Worm (Caenorhabditis elegans) whole organism, L4 larva: ENCODE data around the gene M04C3.1.
"Not testable (repeated sequence)": the region's sequence is repeated elsewhere in the genome, so short reads cannot be mapped to it uniquely, and the experiment has no call there.

Source experiments
- T26A8.4 ChIP-seq: fragments of 200-800 bp; sonication (Bioruptor generic); IDR thresholded peaks from 2 replicates; pipeline ENCODE4 v1.3.6; 2022; ENCODE audit warnings: missing genetic modification characterization, missing compliant biosample characterization
- Y105C5A.15 ChIP-seq: fragments of 200-800 bp; sonication (Bioruptor generic); IDR thresholded peaks from 2 replicates; pipeline ENCODE4 v1.3.6; 2022; ENCODE audit warnings: missing genetic modification characterization, missing compliant biosample characterization
- Y48G9A.11 ChIP-seq: fragments of 200-800 bp; sonication (Bioruptor generic); IDR thresholded peaks from 2 replicates; pipeline ENCODE4 v1.3.6; 2022; ENCODE audit warnings: missing genetic modification reagents, missing genetic modification characterization, missing compliant biosample characterization
- arid-1 ChIP-seq: fragments of 200-800 bp; sonication (Bioruptor generic); conservative IDR thresholded peaks from 2 replicates; pipeline ENCODE4 v1.3.6; 2022; ENCODE audit warnings: missing genetic modification reagents, missing genetic modification characterization, missing compliant biosample characterization
- ceh-32 ChIP-seq: sonication (generic microtip); optimal IDR thresholded peaks from 2 replicates; lab custom pipeline; 2016; ENCODE audit warnings: mild to moderate bottlenecking, missing genetic modification characterization, missing compliant biosample characterization; ENCODE audit not compliant: poor library complexity
- daf-12 ChIP-seq: fragments of 150-350 bp; optimal IDR thresholded peaks from 2 replicates; lab custom pipeline; 2014; ENCODE audit warnings: missing biosample characterization, missing genetic modification reagents, missing genetic modification characterization
- daf-16 ChIP-seq, 3 experiments: sonication (generic microtip); optimal IDR thresholded peaks; 2 replicates each; lab custom pipeline; 2016 to 2017; ENCODE audit warnings: missing genetic modification characterization in 3 of 3, missing genetic modification reagents in 3 of 3, mild to moderate bottlenecking in 2 of 3, missing compliant biosample characterization in 2 of 3, missing biosample characterization in 1 of 3, moderate library complexity in 1 of 3
- daf-8 ChIP-seq: fragments of 200-800 bp; sonication (Bioruptor generic); IDR thresholded peaks from 2 replicates; pipeline ENCODE4 v1.3.6; 2022; ENCODE audit warnings: missing genetic modification characterization, missing compliant biosample characterization
- dmd-8 ChIP-seq: fragments of 200-800 bp; sonication (Bioruptor generic); IDR thresholded peaks from 2 replicates; pipeline ENCODE4 v1.3.6; 2022; ENCODE audit warnings: missing genetic modification characterization, missing compliant biosample characterization
- fkh-10 ChIP-seq: fragments of 150-350 bp; optimal IDR thresholded peaks from 2 replicates; lab custom pipeline; 2014; ENCODE audit warnings: missing biosample characterization, missing genetic modification reagents, missing genetic modification characterization
- hmg-1.1 ChIP-seq: fragments of 200-800 bp; sonication (Bioruptor generic); IDR thresholded peaks from 2 replicates; pipeline ENCODE4 v1.3.6; 2022; ENCODE audit warnings: missing genetic modification reagents, missing genetic modification characterization, missing compliant biosample characterization
- lin-29 ChIP-seq: fragments of 200-800 bp; sonication (Bioruptor generic); IDR thresholded peaks from 2 replicates; pipeline ENCODE4 v1.3.6; 2022; ENCODE audit warnings: missing genetic modification reagents, missing genetic modification characterization, missing compliant biosample characterization
- lin-38 ChIP-seq: fragments of 200-800 bp; sonication (Bioruptor generic); IDR thresholded peaks from 2 replicates; pipeline ENCODE4 v1.3.6; 2022; ENCODE audit warnings: missing genetic modification reagents, missing genetic modification characterization, missing compliant biosample characterization
- lin-39 ChIP-seq: fragments of 150-350 bp; optimal IDR thresholded peaks from 2 replicates; lab custom pipeline; 2014; ENCODE audit warnings: missing biosample characterization, missing genetic modification reagents, missing genetic modification characterization
- lir-3 ChIP-seq: sonication (generic microtip); optimal IDR thresholded peaks from 2 replicates; lab custom pipeline; 2016; ENCODE audit warnings: mild to moderate bottlenecking, missing genetic modification characterization, missing compliant biosample characterization
- madf-9 ChIP-seq: fragments of 200-800 bp; sonication (Bioruptor generic); conservative IDR thresholded peaks from 2 replicates; pipeline ENCODE4 v1.3.6; 2022; ENCODE audit warnings: missing genetic modification reagents, missing genetic modification characterization, missing compliant biosample characterization
- mxl-2 ChIP-seq: fragments of 200-800 bp; sonication (Bioruptor generic); conservative IDR thresholded peaks from 2 replicates; pipeline ENCODE4 v1.3.6; 2022; ENCODE audit warnings: missing genetic modification reagents, missing genetic modification characterization, missing compliant biosample characterization
- nhr-11 ChIP-seq: fragments of 150-350 bp; optimal IDR thresholded peaks from 2 replicates; lab custom pipeline; 2014; ENCODE audit warnings: missing biosample characterization, missing genetic modification characterization
- nhr-111 ChIP-seq: fragments of 200-800 bp; sonication (Bioruptor generic); optimal IDR thresholded peaks from 2 replicates; lab custom pipeline; 2018; ENCODE audit warnings: mild to moderate bottlenecking, missing genetic modification characterization, missing compliant biosample characterization
- nhr-42 ChIP-seq: fragments of 200-800 bp; sonication (Bioruptor generic); IDR thresholded peaks from 2 replicates; pipeline ENCODE4 v1.3.6; 2022; ENCODE audit warnings: missing genetic modification characterization, missing compliant biosample characterization
- nhr-6 ChIP-seq: fragments of 150-350 bp; optimal IDR thresholded peaks from 2 replicates; lab custom pipeline; 2014; ENCODE audit warnings: missing biosample characterization, missing genetic modification characterization
- php-3 ChIP-seq: fragments of 200-800 bp; sonication (Bioruptor generic); IDR thresholded peaks from 2 replicates; pipeline ENCODE4 v1.3.6; 2022; ENCODE audit warnings: missing genetic modification reagents, missing genetic modification characterization, missing compliant biosample characterization
- pqm-1 ChIP-seq: sonication (generic microtip); optimal IDR thresholded peaks from 2 replicates; lab custom pipeline; 2017; ENCODE audit warnings: missing biosample characterization, missing genetic modification characterization
- set-16 ChIP-seq: fragments of 200-800 bp; sonication (Bioruptor generic); IDR thresholded peaks from 2 replicates; pipeline ENCODE4 v1.3.6; 2022; ENCODE audit warnings: missing genetic modification reagents, missing genetic modification characterization, missing compliant biosample characterization
- snpc-4 ChIP-seq: fragments of 150-350 bp; optimal IDR thresholded peaks from 2 replicates; lab custom pipeline; 2014; ENCODE audit warnings: missing biosample characterization, missing genetic modification characterization
- spr-1 ChIP-seq: sonication (generic microtip); optimal IDR thresholded peaks from 2 replicates; lab custom pipeline; 2016; ENCODE audit warnings: mild to moderate bottlenecking, missing genetic modification characterization, missing compliant biosample characterization
- tra-1 ChIP-seq: fragments of 200-800 bp; sonication (Bioruptor generic); IDR thresholded peaks from 2 replicates; pipeline ENCODE4 v1.3.6; 2022; ENCODE audit warnings: missing genetic modification reagents, missing genetic modification characterization, missing compliant biosample characterization
- unc-62 ChIP-seq, 3 experiments: fragments of 150-350 bp in 1 of 3; sonication (generic microtip); optimal IDR thresholded peaks in 2 of 3; peaks in 1 of 3; 1 replicate in 1 of 3; 2 replicates in 2 of 3; lab custom pipeline; 2014 to 2017; ENCODE audit warnings: missing biosample characterization in 3 of 3, missing genetic modification characterization in 3 of 3, missing genetic modification reagents in 3 of 3, missing genotype in 1 of 3
- zfp-3 ChIP-seq: fragments of 200-800 bp; sonication (Bioruptor generic); conservative IDR thresholded peaks from 2 replicates; pipeline ENCODE4 v1.3.6; 2022; ENCODE audit warnings: missing genetic modification reagents, missing genetic modification characterization, missing compliant biosample characterization

M04C3.1 gene

DNA sequence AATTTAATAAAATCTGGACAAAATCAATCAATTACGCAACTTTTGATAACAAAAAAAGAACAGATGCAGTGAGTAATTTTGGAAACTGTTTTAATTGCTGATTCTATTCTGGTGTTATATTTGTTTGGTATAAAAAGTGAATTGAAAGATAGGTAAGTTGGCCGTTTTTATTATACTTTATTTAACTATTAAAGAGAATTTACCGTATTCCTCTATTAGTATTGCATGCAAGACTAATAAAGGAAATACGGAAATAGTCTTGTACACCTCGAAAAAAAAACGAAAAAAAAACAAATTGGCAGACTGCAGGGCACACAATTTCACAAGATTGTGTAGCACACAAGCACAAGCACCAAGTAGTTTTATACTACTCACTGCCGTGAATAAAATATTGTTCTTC is 17.2 kb upstream of the M04C3.1 start, which contains the start of gene Y43F8B.25:
Gene Y43F8B.25, plus strand, starts transcription at position 301 of the 400 bp plus-strand sequence.
- TF ChIP-seq dmd-8: no peak
- TF ChIP-seq daf-16 (GFP tag; optimal IDR thresholded peaks at IDR 0.05; lab: Kevin White, UChicago): no peak
- TF ChIP-seq daf-16 (tag; optimal IDR thresholded peaks at IDR 0.05; lab: Kevin White, UChicago): peak; percentile 2
- TF ChIP-seq, all 104 proteins: peak for 1

DNA sequence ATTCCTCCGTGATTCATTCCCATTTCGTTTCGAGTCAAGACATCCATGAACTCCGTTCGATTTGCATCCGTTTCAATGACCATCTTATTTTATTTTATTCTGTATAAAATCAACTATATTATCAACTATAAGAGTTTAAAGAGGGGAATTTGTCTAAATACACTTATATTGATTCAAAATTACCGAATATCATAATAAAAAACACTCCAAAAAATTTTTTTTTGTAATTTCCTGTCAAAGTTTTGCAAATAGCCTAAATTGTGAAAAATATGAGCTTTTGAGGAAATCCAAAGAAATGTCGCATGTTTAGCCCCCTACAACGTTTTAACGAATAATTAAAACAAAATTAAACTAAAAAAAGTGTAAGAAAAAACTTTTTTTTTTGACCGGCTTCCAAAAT is 16.6 kb upstream of the M04C3.1 start, which contains the start of gene Y43F8B.15:
Gene Y43F8B.15, minus strand, starts transcription at position 101 of the 400 bp plus-strand sequence.
- TF ChIP-seq zfp-3 (GFP tag; lab: Robert Waterston, UW): no peak
- TF ChIP-seq nhr-6 (tag; lab: Kevin White, UChicago): no peak
- no peak for TF ChIP-seq snpc-4 (tag; lab: Kevin White, UChicago)
- TF ChIP-seq nhr-42 (GFP tag; lab: Robert Waterston, UW): no peak
- TF ChIP-seq lin-38 (GFP tag; lab: Robert Waterston, UW): no peak
- no peak for TF ChIP-seq lir-3 (tag; lab: Kevin White, UChicago)
- no peak for TF ChIP-seq lin-29 (GFP tag; lab: Robert Waterston, UW)
- TF ChIP-seq hmg-1.1 (GFP tag; lab: Robert Waterston, UW): no peak
- TF ChIP-seq Y48G9A.11: no peak
- TF ChIP-seq spr-1: no peak
- TF ChIP-seq, all 104 proteins: peak for 0

DNA sequence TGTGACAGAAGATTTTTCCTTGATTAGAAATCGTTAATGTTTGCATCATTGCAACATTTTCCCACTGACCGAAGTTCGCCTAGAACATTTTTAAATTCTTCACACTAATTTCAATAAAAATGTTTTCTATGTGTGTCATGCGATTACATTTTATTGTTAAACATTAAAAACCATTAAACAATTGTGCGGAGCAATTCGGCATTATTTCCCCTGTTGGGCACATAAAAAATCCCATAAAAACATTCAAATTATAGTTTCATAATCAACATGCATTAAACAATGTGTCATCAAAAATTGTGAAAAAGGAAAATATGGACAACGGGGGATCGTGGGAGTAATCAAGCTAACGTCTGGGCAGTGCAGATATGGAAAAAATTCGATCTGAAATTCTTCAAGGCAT is 14.1 kb upstream of the M04C3.1 start:
- TF ChIP-seq php-3 (GFP tag; lab: Robert Waterston, UW) (peak; percentile 98), daf-16 (tag; optimal IDR thresholded peaks at IDR 0.05; lab: Kevin White, UChicago) (peak; percentile 31), tra-1 (GFP tag; lab: Robert Waterston, UW) (peak; percentile 26; the same call in 1 of the 2 replicates)
- not testable (repeated sequence) for TF ChIP-seq daf-16 (GFP tag; optimal IDR thresholded peaks at IDR 0.05; lab: Kevin White, UChicago)

DNA sequence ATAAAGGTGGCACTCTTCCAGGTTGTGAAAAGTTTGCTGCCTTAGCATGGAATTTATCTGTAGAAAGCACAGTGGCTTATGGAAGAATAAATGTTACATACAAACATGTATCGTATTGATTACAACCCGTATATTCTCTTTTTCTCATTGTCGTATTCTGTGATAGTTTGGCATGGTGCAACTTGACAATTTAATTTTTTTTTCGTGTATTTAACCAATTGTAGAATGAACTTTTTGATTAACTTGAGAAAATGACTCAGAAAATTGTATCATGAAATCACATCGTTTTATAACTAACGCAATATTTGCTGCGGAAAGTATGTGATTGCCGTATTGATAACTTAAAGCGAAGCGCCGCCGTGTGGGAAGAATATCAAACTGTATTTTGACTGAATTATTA is 11.7 kb upstream of the M04C3.1 start, which contains the start of gene Y43F8B.24:
Gene Y43F8B.24, plus strand, starts transcription at position 301 of the 400 bp plus-strand sequence.
- TF ChIP-seq lin-39 (tag; lab: Kevin White, UChicago): no peak
- no peak for TF ChIP-seq mxl-2 (GFP tag; lab: Robert Waterston, UW)
- no peak for TF ChIP-seq arid-1 (GFP tag; lab: Robert Waterston, UW)
- TF ChIP-seq daf-16 (GFP tag; optimal IDR thresholded peaks at IDR 0.05; lab: Kevin White, UChicago): no peak
- peak; percentile 17 for TF ChIP-seq daf-16 (tag; optimal IDR thresholded peaks at IDR 0.05; lab: Kevin White, UChicago)
- peak in 1 of 2 experiments; percentile 7 for TF ChIP-seq unc-62 (GFP tag; optimal IDR thresholded peaks at IDR 0.05 in 1 of 2; lab: Kevin White, UChicago)
- TF ChIP-seq unc-62 (tag; optimal IDR thresholded peaks at IDR 0.05; lab: Kevin White, UChicago): no peak

DNA sequence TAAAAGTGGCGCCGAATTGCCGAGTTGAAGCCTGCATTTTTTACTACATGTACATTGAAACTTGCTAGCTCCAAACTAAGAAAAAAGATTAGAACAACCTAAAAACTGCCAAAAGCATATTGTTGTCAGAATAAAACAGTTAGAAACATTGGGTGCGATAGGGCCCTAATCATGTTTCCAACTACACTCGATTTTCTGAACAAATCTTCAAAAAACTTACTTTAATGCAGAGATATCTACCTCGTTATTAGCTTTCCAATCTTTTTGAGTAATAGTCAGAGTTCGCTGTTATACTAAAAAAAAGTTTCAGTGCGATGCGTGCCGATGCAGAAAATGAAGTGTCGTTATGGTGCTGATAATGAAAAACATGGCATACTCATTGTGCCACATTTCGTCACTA is 10.2 kb upstream of the M04C3.1 start, which contains the start of the genes Y43F8B.13 and Y43F8B.14:
Gene Y43F8B.13, plus strand, starts transcription at position 301 of the 400 bp plus-strand sequence.
Gene Y43F8B.14, minus strand, starts transcription at position 322 of the 400 bp plus-strand sequence.
- TF ChIP-seq daf-8 (GFP tag; lab: Robert Waterston, UW) (no peak), daf-12 (tag; lab: Kevin White, UChicago) (no peak), pqm-1 (tag; lab: Kevin White, UChicago) (peak; percentile 56), nhr-11 (no peak), madf-9 (no peak), nhr-6 (tag; lab: Kevin White, UChicago) (no peak), fkh-10 (GFP tag; lab: Kevin White, UChicago) (no peak), set-16 (GFP tag; lab: Robert Waterston, UW) (no peak), T26A8.4 (GFP tag; lab: Robert Waterston, UW) (no peak), ceh-32 (tag; lab: Kevin White, UChicago) (no peak), Y105C5A.15 (GFP tag; lab: Robert Waterston, UW) (no peak), dmd-8 (no peak), daf-16 (GFP tag; optimal IDR thresholded peaks at IDR 0.05; lab: Kevin White, UChicago) (no peak), daf-16 (tag; optimal IDR thresholded peaks at IDR 0.05; lab: Kevin White, UChicago) (peak; percentile 35), nhr-111 (no peak)
